Worm (Caenorhabditis elegans) whole organism, midembryonic: ENCODE data around the gene ddx-23.

Source experiments
- cog-1 ChIP-seq: sonication (generic microtip); optimal IDR thresholded peaks from 2 replicates; lab custom pipeline; 2016; ENCODE audit warnings: missing genetic modification characterization, missing compliant biosample characterization
- flt-1 ChIP-seq: fragments of 200-800 bp; sonication (Bioruptor generic); IDR thresholded peaks from 2 replicates; pipeline ENCODE4 v1.3.6; 2022; ENCODE audit warnings: missing genetic modification characterization, missing compliant biosample characterization
- klf-2 ChIP-seq: fragments of 200-800 bp; sonication (Bioruptor generic); conservative IDR thresholded peaks from 2 replicates; pipeline ENCODE4 v1.3.6; 2022; ENCODE audit warnings: missing genetic modification reagents, missing genetic modification characterization, missing compliant biosample characterization
- med-1 ChIP-seq: sonication (generic microtip); optimal IDR thresholded peaks from 2 replicates; lab custom pipeline; 2017; ENCODE audit warnings: missing genetic modification characterization, mild to moderate bottlenecking, missing compliant biosample characterization, antibody characterized with exemption, missing genetic modification reagents; ENCODE audit not compliant: insufficient read depth
- ztf-23 ChIP-seq: fragments of 200-800 bp; sonication (Bioruptor generic); IDR thresholded peaks from 2 replicates; pipeline ENCODE4 v1.3.6; 2022; ENCODE audit warnings: missing genetic modification reagents, missing genetic modification characterization, missing compliant biosample characterization

- TF ChIP-seq med-1 (GFP tag; lab: Kevin White, UChicago) (no peak), klf-2 (GFP tag; lab: Robert Waterston, UW) (no peak), ztf-23 (GFP tag; lab: Robert Waterston, UW) (no peak), cog-1 (tag; lab: Kevin White, UChicago) (no peak), flt-1 (no peak)
These were observed 39.6 kb downstream of the ddx-23 start for ce11 chrIII:5813501-5813900.
